Worm (Caenorhabditis elegans): ENCODE data around the gene mml-1.

Gene mml-1

DNA sequence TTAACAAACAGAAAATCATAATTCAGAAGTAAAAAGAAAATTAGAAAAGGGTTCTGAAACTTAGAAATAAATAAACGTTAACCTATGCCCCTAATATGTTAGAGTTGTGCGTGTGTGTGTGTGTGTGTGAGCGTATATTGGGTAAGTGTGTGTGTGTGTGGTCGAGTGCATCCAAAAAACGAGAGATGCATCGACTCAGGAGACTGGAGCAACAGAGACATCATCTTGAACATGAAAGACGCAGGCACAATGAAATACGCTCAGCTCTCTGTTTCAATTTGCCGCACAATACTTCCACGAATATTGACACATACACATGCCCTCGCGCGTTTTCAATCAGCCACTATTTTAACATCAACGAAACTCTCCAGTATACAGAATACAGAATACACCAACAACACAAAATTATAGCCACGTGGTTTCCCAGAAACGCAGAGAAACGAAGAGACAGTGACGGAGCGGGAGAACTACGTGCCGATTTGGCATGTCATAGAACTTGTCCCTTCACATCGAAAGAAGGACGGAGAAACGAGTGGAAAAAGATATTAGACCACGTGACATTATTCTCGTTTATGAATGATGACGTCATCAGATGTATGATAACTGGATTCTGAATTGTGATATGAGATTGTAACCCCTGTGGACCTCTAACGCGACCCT lies 1.7 kb upstream of the mml-1 start (continued):
- TF ChIP-seq efl-1 (optimal IDR thresholded peaks at IDR 0.05) (peak; percentile 10 to 50), efl-1 (GFP tag; optimal IDR thresholded peaks at IDR 0.05 in 1 of 2) (peak; percentile 26 to 93), nhr-77 (tag; optimal IDR thresholded peaks at IDR 0.05) (peak; percentile 4), ces-1 (GFP tag; optimal IDR thresholded peaks at IDR 0.05) (no peak), xbp-1 (tag; optimal IDR thresholded peaks at IDR 0.05) (peak; percentile 87), lin-14 (GFP tag; optimal IDR thresholded peaks at IDR 0.05) (peak; percentile 90), fos-1 (tag; optimal IDR thresholded peaks at IDR 0.05) (no peak), nhr-90 (tag; optimal IDR thresholded peaks at IDR 0.05; ENCODE audit: poor library complexity) (peak; percentile 90), lin-13 (GFP tag; optimal IDR thresholded peaks at IDR 0.05) (peak; percentile 38), alr-1 (tag; optimal IDR thresholded peaks at IDR 0.05; ENCODE audit: borderline replicate concordance) (no peak), snpc-4 (tag; optimal IDR thresholded peaks at IDR 0.05) (no peak), ztf-4 (tag; optimal IDR thresholded peaks at IDR 0.05) (peak; percentile 87), dpl-1 (GFP tag; optimal IDR thresholded peaks at IDR 0.05) (peak; percentile 41 to 57 (median 42)), sptf-1 (tag; optimal IDR thresholded peaks at IDR 0.05) (no peak), nhr-28 (tag; optimal IDR thresholded peaks at IDR 0.05) (no peak), rnt-1 (tag; optimal IDR thresholded peaks at IDR 0.05) (no peak), vab-15 (tag; optimal IDR thresholded peaks at IDR 0.05) (peak; percentile 33), ceh-8 (GFP tag; optimal IDR thresholded peaks at IDR 0.05) (peak; percentile 18), aly-2 (tag; optimal IDR thresholded peaks at IDR 0.05) (peak; percentile 27), mab-9 (GFP tag; IDR thresholded peaks at IDR 0.05) (no peak), nhr-71 (tag; optimal IDR thresholded peaks at IDR 0.05) (peak; percentile 93), blmp-1 (tag; optimal IDR thresholded peaks at IDR 0.05) (peak; percentile 89), nhr-20 (tag; optimal IDR thresholded peaks at IDR 0.05) (peak; percentile 95), nhr-76 (tag; optimal IDR thresholded peaks at IDR 0.05) (no peak), nhr-47 (tag; optimal IDR thresholded peaks at IDR 0.05) (peak; percentile 79), C04F5.9 (tag; optimal IDR thresholded peaks at IDR 0.05) (peak; percentile 4), snu-23 (GFP tag; optimal IDR thresholded peaks at IDR 0.05) (peak; percentile 96), pax-3 (tag; optimal IDR thresholded peaks at IDR 0.05) (no peak), lin-15B (tag; optimal IDR thresholded peaks at IDR 0.05) (no peak), lin-39 (tag; optimal IDR thresholded peaks at IDR 0.05) (no peak), pag-3 (tag; optimal IDR thresholded peaks at IDR 0.05; ENCODE audit: borderline replicate concordance, insufficient read depth) (no peak), unc-130 (tag; optimal IDR thresholded peaks at IDR 0.05) (peak; percentile 17), ceh-88 (GFP tag; IDR thresholded peaks at IDR 0.05) (no peak), efl-3 (GFP tag; optimal IDR thresholded peaks at IDR 0.05) (no peak), C16A3.4 (tag; optimal IDR thresholded peaks at IDR 0.05) (peak; percentile 63), fkh-4 (tag; optimal IDR thresholded peaks at IDR 0.05; ENCODE audit: borderline replicate concordance) (no peak), unc-86 (tag; optimal IDR thresholded peaks at IDR 0.05) (no peak), nhr-19 (GFP tag; conservative IDR thresholded peaks at IDR 0.05) (peak; percentile 73), zip-4 (GFP tag; optimal IDR thresholded peaks at IDR 0.05) (no peak), jun-1 (tag; optimal IDR thresholded peaks at IDR 0.05) (peak; percentile 58), skn-1 (tag; optimal IDR thresholded peaks at IDR 0.05) (peak; percentile 46), zag-1 (tag; optimal IDR thresholded peaks at IDR 0.05) (no peak), lir-3 (tag; optimal IDR thresholded peaks at IDR 0.05; ENCODE audit: poor library complexity) (peak; percentile 52), fkh-10 (GFP tag; optimal IDR thresholded peaks at IDR 0.05) (no peak), dsc-1 (tag; optimal IDR thresholded peaks at IDR 0.05) (peak; percentile 14), mdl-1 (tag; optimal IDR thresholded peaks at IDR 0.05) (peak in 1 of 2 experiments; percentile 98), unc-30 (tag; optimal IDR thresholded peaks at IDR 0.05) (no peak), grh-1 (GFP tag; IDR thresholded peaks at IDR 0.05) (peak; percentile 89), unc-62 (GFP tag; optimal IDR thresholded peaks at IDR 0.05) (no peak), ets-5 (GFP tag; IDR thresholded peaks at IDR 0.05) (no peak), hlh-4 (tag; optimal IDR thresholded peaks at IDR 0.05) (no peak), lin-35 (GFP tag; optimal IDR thresholded peaks at IDR 0.05) (peak; percentile 36 to 85)
